Fruit fly (Drosophila melanogaster) S2 (cell line): Measurements from ENCODE around the gene Uxs.

Experiments
- CG8478 ChIP-seq: fragments of >200 bp; optimal IDR thresholded peaks from 2 replicates; lab custom pipeline; 2018
- CTCF ChIP-seq, 2 experiments: fragments of >200 bp; optimal IDR thresholded peaks; 2 replicates each; lab custom pipeline; 2018

DNA sequence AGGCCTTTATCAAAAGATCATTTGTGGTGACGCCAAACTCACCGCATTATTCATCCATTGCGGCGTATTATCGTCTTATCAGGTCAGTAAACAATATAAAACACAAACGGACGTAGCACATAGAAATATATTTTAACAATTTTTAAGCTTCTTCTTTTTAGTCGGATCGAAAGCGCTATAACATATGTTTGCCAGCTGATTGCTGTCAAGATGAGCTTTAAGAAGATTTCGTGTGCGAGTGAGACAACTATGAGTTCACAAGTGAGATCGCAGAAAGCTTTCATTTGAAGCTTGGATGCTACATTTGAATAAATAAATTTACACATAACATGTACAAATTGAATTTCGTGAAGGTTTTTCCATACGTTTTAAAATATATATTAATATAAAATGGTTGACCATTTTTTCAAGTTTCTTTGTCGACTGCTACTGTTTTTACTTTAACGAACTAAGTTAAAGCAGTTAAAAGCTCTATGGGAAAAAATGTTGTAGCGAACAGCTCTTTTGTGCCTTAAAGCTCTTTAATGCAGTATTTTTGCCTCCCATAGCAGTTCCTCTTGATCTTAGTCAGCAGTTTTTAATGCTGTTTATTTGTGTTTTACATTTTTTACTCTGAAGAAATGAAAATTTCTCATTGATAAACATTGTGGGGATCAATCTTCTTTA, 21.9 kb upstream of the Uxs start, which contains the start of gene CG42445:
- TF ChIP-seq CTCF (optimal IDR thresholded peaks at IDR 0.05; lab: Kevin White, UChicago) (no peak), CG8478 (lab: Kevin White, UChicago) (no peak)
